Worm (Caenorhabditis elegans) whole organism, L4 larva: ENCODE results near the gene uvs-1.

Source experiments
- D1046.2 ChIP-seq: fragments of 200-800 bp; sonication (Bioruptor generic); IDR thresholded peaks from 2 replicates; pipeline ENCODE4 v1.3.6; 2022; ENCODE audit warnings: missing genetic modification characterization, missing compliant biosample characterization
- F37D6.2 ChIP-seq: sonication (generic microtip); optimal IDR thresholded peaks from 2 replicates; lab custom pipeline; 2016; ENCODE audit warnings: mild to moderate bottlenecking, missing genetic modification characterization, missing compliant biosample characterization
- F44E2.7 ChIP-seq: fragments of 200-800 bp; sonication (Bioruptor generic); IDR thresholded peaks from 2 replicates; pipeline ENCODE4 v2.1.2; 2022; ENCODE audit warnings: missing genetic modification characterization, missing compliant biosample characterization
- F49E8.2 ChIP-seq: sonication (generic microtip); optimal IDR thresholded peaks from 2 replicates; lab custom pipeline; 2016; ENCODE audit warnings: missing compliant biosample characterization, mild to moderate bottlenecking, missing genetic modification characterization, borderline replicate concordance
- R02D3.7 ChIP-seq: fragments of 150-350 bp; sonication (generic microtip); optimal IDR thresholded peaks from 3 replicates; lab custom pipeline; 2014; ENCODE audit warnings: missing biosample characterization, missing genetic modification characterization
- T20F7.1 ChIP-seq: fragments of 200-800 bp; sonication (Bioruptor generic); optimal IDR thresholded peaks from 2 replicates; lab custom pipeline; 2018; ENCODE audit warnings: mild to moderate bottlenecking, missing genetic modification characterization, missing compliant biosample characterization
- Y105C5A.15 ChIP-seq: fragments of 200-800 bp; sonication (Bioruptor generic); IDR thresholded peaks from 2 replicates; pipeline ENCODE4 v1.3.6; 2022; ENCODE audit warnings: missing genetic modification characterization, missing compliant biosample characterization
- aha-1 ChIP-seq: fragments of 150-350 bp; peaks from one replicate; lab custom pipeline; 2014; ENCODE audit warnings: missing biosample characterization, missing genetic modification characterization
- ceh-28 ChIP-seq: fragments of 150-350 bp; optimal IDR thresholded peaks from 2 replicates; lab custom pipeline; 2014; ENCODE audit warnings: missing biosample characterization, missing genetic modification reagents, missing genetic modification characterization
- daf-16 ChIP-seq, 3 experiments: sonication (generic microtip); optimal IDR thresholded peaks; 2 replicates each; lab custom pipeline; 2016 to 2017; ENCODE audit warnings: missing genetic modification characterization in 3 of 3, missing genetic modification reagents in 3 of 3, mild to moderate bottlenecking in 2 of 3, missing compliant biosample characterization in 2 of 3, missing biosample characterization in 1 of 3, moderate library complexity in 1 of 3
- daf-19 ChIP-seq: fragments of 200-800 bp; sonication (Bioruptor generic); conservative IDR thresholded peaks from 2 replicates; pipeline ENCODE4 v1.3.6; 2022; ENCODE audit warnings: missing genetic modification characterization, missing compliant biosample characterization
- dmd-6 ChIP-seq: fragments of 200-800 bp; sonication (Bioruptor generic); IDR thresholded peaks from 2 replicates; pipeline ENCODE4 v1.3.6; 2022; ENCODE audit warnings: missing genetic modification reagents, missing genetic modification characterization, missing compliant biosample characterization
- dpl-1 ChIP-seq: fragments of 150-350 bp; optimal IDR thresholded peaks from 2 replicates; lab custom pipeline; 2014; ENCODE audit warnings: missing biosample characterization, missing genetic modification reagents, missing genetic modification characterization
- duxl-1 ChIP-seq: sonication (generic microtip); optimal IDR thresholded peaks from 2 replicates; lab custom pipeline; 2016; ENCODE audit warnings: mild to moderate bottlenecking, missing genetic modification characterization, moderate library complexity, missing compliant biosample characterization; ENCODE audit not compliant: poor library complexity
- egl-27 ChIP-seq: sonication (generic microtip); optimal IDR thresholded peaks from 3 replicates; lab custom pipeline; 2017; ENCODE audit warnings: missing biosample characterization, missing genetic modification reagents, missing genetic modification characterization
- fkh-10 ChIP-seq: fragments of 150-350 bp; optimal IDR thresholded peaks from 2 replicates; lab custom pipeline; 2014; ENCODE audit warnings: missing biosample characterization, missing genetic modification reagents, missing genetic modification characterization
- fos-1 ChIP-seq: fragments of 150-350 bp; optimal IDR thresholded peaks from 2 replicates; lab custom pipeline; 2014; ENCODE audit warnings: missing biosample characterization, missing genetic modification characterization
- gei-8 ChIP-seq: fragments of 200-800 bp; sonication (Bioruptor generic); optimal IDR thresholded peaks from 2 replicates; lab custom pipeline; 2018; ENCODE audit warnings: mild to moderate bottlenecking, missing genetic modification characterization, missing compliant biosample characterization
- hif-1 ChIP-seq, 2 experiments: sonication (generic microtip); optimal IDR thresholded peaks; 2 replicates each; lab custom pipeline; 2016 to 2017; ENCODE audit warnings: missing compliant biosample characterization in 2 of 2, missing genetic modification characterization in 2 of 2, missing genetic modification reagents in 2 of 2, missing genotype in 2 of 2, mild to moderate bottlenecking in 1 of 2
- hlh-11 ChIP-seq: fragments of 200-800 bp; sonication (Bioruptor generic); optimal IDR thresholded peaks from 2 replicates; lab custom pipeline; 2018; ENCODE audit warnings: mild to moderate bottlenecking, missing genetic modification characterization, missing compliant biosample characterization
- hlh-30 ChIP-seq: sonication (generic microtip); optimal IDR thresholded peaks from 2 replicates; lab custom pipeline; 2017; ENCODE audit warnings: antibody characterized with exemption, mild to moderate bottlenecking, missing genetic modification characterization, missing compliant biosample characterization; ENCODE audit not compliant: insufficient read depth
- hmg-1.1 ChIP-seq: fragments of 200-800 bp; sonication (Bioruptor generic); IDR thresholded peaks from 2 replicates; pipeline ENCODE4 v1.3.6; 2022; ENCODE audit warnings: missing genetic modification reagents, missing genetic modification characterization, missing compliant biosample characterization
- jun-1 ChIP-seq: fragments of 150-350 bp; optimal IDR thresholded peaks from 2 replicates; lab custom pipeline; 2014; ENCODE audit warnings: missing biosample characterization, missing genetic modification reagents, missing genetic modification characterization
- lin-13 ChIP-seq: fragments of 150-350 bp; optimal IDR thresholded peaks from 2 replicates; lab custom pipeline; 2014; ENCODE audit warnings: missing biosample characterization, missing genetic modification reagents, missing genetic modification characterization
- lin-15B ChIP-seq: fragments of 150-350 bp; sonication (generic microtip); optimal IDR thresholded peaks from 3 replicates; lab custom pipeline; 2014; ENCODE audit warnings: missing biosample characterization, missing genetic modification characterization
- mdl-1 ChIP-seq, 2 experiments: fragments of 150-350 bp in 1 of 2; sonication (generic microtip) in 1 of 2; optimal IDR thresholded peaks; 2 replicates each; lab custom pipeline; 2014 to 2017; ENCODE audit warnings: missing biosample characterization in 2 of 2, missing genetic modification characterization in 2 of 2
- mdt-29 ChIP-seq: fragments of 200-800 bp; sonication (Bioruptor generic); IDR thresholded peaks from 2 replicates; pipeline ENCODE4 v1.3.6; 2022; ENCODE audit warnings: missing genetic modification reagents, missing genetic modification characterization, missing compliant biosample characterization
- mep-1 ChIP-seq: fragments of 150-350 bp; sonication (generic microtip); optimal IDR thresholded peaks from 3 replicates; lab custom pipeline; 2014; ENCODE audit warnings: missing biosample characterization, missing genetic modification characterization
- mes-2 ChIP-seq: sonication (generic microtip); optimal IDR thresholded peaks from 2 replicates; lab custom pipeline; 2016; ENCODE audit warnings: missing genotype, mild to moderate bottlenecking, missing genetic modification characterization, missing compliant biosample characterization; ENCODE audit not compliant: poor library complexity, severe bottlenecking
- mxl-2 ChIP-seq: fragments of 200-800 bp; sonication (Bioruptor generic); conservative IDR thresholded peaks from 2 replicates; pipeline ENCODE4 v1.3.6; 2022; ENCODE audit warnings: missing genetic modification reagents, missing genetic modification characterization, missing compliant biosample characterization
- mxl-3 ChIP-seq: fragments of 200-800 bp; sonication (Bioruptor generic); optimal IDR thresholded peaks from 2 replicates; lab custom pipeline; 2018; ENCODE audit warnings: mild to moderate bottlenecking, missing genetic modification characterization, missing compliant biosample characterization
- nhr-11 ChIP-seq: fragments of 150-350 bp; optimal IDR thresholded peaks from 2 replicates; lab custom pipeline; 2014; ENCODE audit warnings: missing biosample characterization, missing genetic modification characterization
- nhr-28 ChIP-seq: fragments of 150-350 bp; optimal IDR thresholded peaks from 2 replicates; lab custom pipeline; 2014; ENCODE audit warnings: missing biosample characterization, missing genetic modification characterization
- nhr-41 ChIP-seq: fragments of 200-800 bp; sonication (Bioruptor generic); IDR thresholded peaks from 2 replicates; pipeline ENCODE4 v1.3.6; 2022; ENCODE audit warnings: missing genetic modification reagents, missing genetic modification characterization, missing compliant biosample characterization
- nhr-42 ChIP-seq: fragments of 200-800 bp; sonication (Bioruptor generic); IDR thresholded peaks from 2 replicates; pipeline ENCODE4 v1.3.6; 2022; ENCODE audit warnings: missing genetic modification characterization, missing compliant biosample characterization
- nhr-48 ChIP-seq: sonication (generic microtip); optimal IDR thresholded peaks from 2 replicates; lab custom pipeline; 2016; ENCODE audit warnings: mild to moderate bottlenecking, missing genetic modification characterization, missing compliant biosample characterization
- nhr-77 ChIP-seq: fragments of 150-350 bp; optimal IDR thresholded peaks from 2 replicates; lab custom pipeline; 2014; ENCODE audit warnings: missing biosample characterization, missing genetic modification characterization
- pha-4 ChIP-seq, 2 experiments: fragments of 150-350 bp in 1 of 2; fragments of 200-800 bp in 1 of 2; sonication (Bioruptor generic) in 1 of 2; IDR thresholded peaks in 1 of 2; optimal IDR thresholded peaks in 1 of 2; 2 replicates each; pipeline versions ENCODE4 v1.3.6 to Lab custom; 2014 to 2022; ENCODE audit warnings: missing genetic modification characterization in 2 of 2, missing genetic modification reagents in 2 of 2, missing biosample characterization in 1 of 2, missing compliant biosample characterization in 1 of 2
- unc-62 ChIP-seq, 3 experiments: fragments of 150-350 bp in 1 of 3; sonication (generic microtip); optimal IDR thresholded peaks in 2 of 3; peaks in 1 of 3; 1 replicate in 1 of 3; 2 replicates in 2 of 3; lab custom pipeline; 2014 to 2017; ENCODE audit warnings: missing biosample characterization in 3 of 3, missing genetic modification characterization in 3 of 3, missing genetic modification reagents in 3 of 3, missing genotype in 1 of 3
- zfp-2 ChIP-seq: sonication (generic microtip); optimal IDR thresholded peaks from 2 replicates; lab custom pipeline; 2016; ENCODE audit warnings: mild to moderate bottlenecking, missing genetic modification characterization, missing compliant biosample characterization

The uvs-1 gene

DNA sequence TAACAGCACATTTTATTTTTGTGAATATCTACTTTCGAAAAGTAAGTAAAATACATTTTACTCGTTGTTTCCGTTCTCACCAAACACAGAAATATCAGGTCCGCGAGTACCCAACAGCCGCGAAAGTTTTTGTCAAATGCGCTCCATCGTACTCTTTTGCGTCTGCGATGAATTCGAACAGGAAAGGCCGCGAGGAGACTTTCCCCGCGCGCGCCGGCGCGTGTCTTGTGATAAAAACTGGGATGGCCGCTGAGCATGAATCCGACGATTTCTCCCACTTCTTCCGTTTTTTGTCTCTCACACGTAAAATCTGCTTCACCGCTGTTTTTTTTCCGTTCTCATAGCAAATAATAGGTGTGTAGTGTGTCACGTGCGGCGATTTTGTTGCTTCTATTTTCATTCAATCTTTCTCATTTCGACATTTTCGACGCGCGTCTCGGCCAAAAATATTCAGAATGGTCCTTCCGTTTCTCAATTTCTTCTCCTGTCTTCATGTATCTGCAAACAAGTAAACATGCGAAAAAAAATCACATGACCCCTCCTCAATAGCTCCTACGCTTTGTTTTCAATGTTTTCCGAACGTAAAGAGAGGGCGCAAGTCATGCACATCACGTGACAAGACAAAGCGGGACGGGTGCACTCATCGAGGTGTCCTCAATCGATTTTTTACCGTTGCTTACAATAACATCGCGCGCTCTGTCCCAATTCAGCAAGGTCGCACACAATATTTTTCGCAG is at the start of gene uvs-1:
Gene uvs-1 (minus strand): TSS at position 145 of the 737 bp plus-strand sequence.
- TF ChIP-seq mdt-29 (no peak), nhr-42 (no peak), nhr-41 (GFP tag; lab: Robert Waterston, UW) (no peak), R02D3.7 (tag; lab: Kevin White, UChicago) (no peak), nhr-28 (tag; lab: Kevin White, UChicago) (peak; percentile 61), Y105C5A.15 (GFP tag; lab: Robert Waterston, UW) (no peak), lin-13 (GFP tag; lab: Kevin White, UChicago) (no peak), aha-1 (tag; lab: Kevin White, UChicago) (peak; percentile 96), ceh-28 (tag; lab: Kevin White, UChicago) (peak; percentile 9), mep-1 (tag; lab: Kevin White, UChicago) (peak; percentile 8), jun-1 (no peak), mxl-2 (GFP tag; lab: Robert Waterston, UW) (no peak), nhr-48 (tag; lab: Kevin White, UChicago) (peak; percentile 24), mxl-3 (GFP tag; lab: Kevin White, UChicago) (peak; percentile 66), T20F7.1 (no peak), hlh-11 (tag; lab: Kevin White, UChicago) (peak; percentile 51), nhr-77 (peak; percentile 39), pha-4 (GFP tag; IDR thresholded peaks at IDR 0.05; lab: Robert Waterston, UW) (no peak), pha-4 (tag; optimal IDR thresholded peaks at IDR 0.05; lab: Kevin White, UChicago) (peak; percentile 76), fos-1 (tag; lab: Kevin White, UChicago) (no peak), unc-62 (GFP tag; optimal IDR thresholded peaks at IDR 0.05 in 1 of 2; lab: Kevin White, UChicago) (peak in 1 of 2 experiments; percentile 98), unc-62 (tag; optimal IDR thresholded peaks at IDR 0.05; lab: Kevin White, UChicago) (no peak), daf-16 (GFP tag; optimal IDR thresholded peaks at IDR 0.05; lab: Kevin White, UChicago) (peak in 1 of 2 experiments; percentile 69), daf-16 (tag; optimal IDR thresholded peaks at IDR 0.05; lab: Kevin White, UChicago) (peak; percentile 81), mes-2 (tag; lab: Kevin White, UChicago) (peak; percentile 14), duxl-1 (tag; lab: Kevin White, UChicago) (peak; percentile 12), egl-27 (tag; lab: Kevin White, UChicago) (no peak), F44E2.7 (GFP tag; lab: Robert Waterston, UW) (no peak), gei-8 (GFP tag; lab: Kevin White, UChicago) (no peak), daf-19 (GFP tag; lab: Robert Waterston, UW) (no peak), hif-1 (tag; optimal IDR thresholded peaks at IDR 0.05; lab: Kevin White, UChicago) (peak in 1 of 2 experiments; percentile 49), dpl-1 (GFP tag; lab: Kevin White, UChicago) (peak; percentile 50), zfp-2 (tag; lab: Kevin White, UChicago) (no peak), nhr-11 (tag; lab: Kevin White, UChicago) (peak; percentile 40), F49E8.2 (tag; lab: Kevin White, UChicago) (no peak), fkh-10 (GFP tag; lab: Kevin White, UChicago) (peak; percentile 8), lin-15B (tag; lab: Kevin White, UChicago) (no peak), dmd-6 (GFP tag; lab: Robert Waterston, UW) (no peak), hmg-1.1 (GFP tag; lab: Robert Waterston, UW) (peak; percentile 38; the same call in 1 of the 2 replicates), mdl-1 (tag; optimal IDR thresholded peaks at IDR 0.05; lab: Kevin White, UChicago) (peak; percentile 46 to 80), hlh-30 (tag; lab: Kevin White, UChicago) (peak; percentile 93), D1046.2 (GFP tag; lab: Robert Waterston, UW) (no peak), F37D6.2 (tag; lab: Kevin White, UChicago) (no peak)
